Worm (Caenorhabditis elegans) whole organism, L1 larva: ENCODE measurements around the gene ephx-1.

Experiments used
- ceh-88 ChIP-seq: fragments of 200-800 bp; sonication (Bioruptor generic); IDR thresholded peaks from 2 replicates; pipeline ENCODE4 v1.3.6; 2022; ENCODE audit warnings: missing genetic modification characterization, missing compliant biosample characterization
- fkh-10 ChIP-seq: sonication (generic microtip); optimal IDR thresholded peaks from 2 replicates; lab custom pipeline; 2017; ENCODE audit warnings: missing biosample characterization, missing genetic modification reagents, missing genetic modification characterization
- lin-13 ChIP-seq: fragments of 150-350 bp; optimal IDR thresholded peaks from 2 replicates; lab custom pipeline; 2014; ENCODE audit warnings: missing biosample characterization, missing genetic modification reagents, missing genetic modification characterization
- lin-39 ChIP-seq: fragments of 150-350 bp; optimal IDR thresholded peaks from 2 replicates; lab custom pipeline; 2014; ENCODE audit warnings: missing biosample characterization, missing genetic modification reagents, missing genetic modification characterization
- mep-1 ChIP-seq: fragments of 150-350 bp; optimal IDR thresholded peaks from 2 replicates; lab custom pipeline; 2014; ENCODE audit warnings: missing biosample characterization, missing genetic modification characterization
- vab-15 ChIP-seq: sonication (generic microtip); optimal IDR thresholded peaks from 2 replicates; lab custom pipeline; 2017; ENCODE audit warnings: missing genotype, mild to moderate bottlenecking, missing genetic modification characterization, missing compliant biosample characterization
- ztf-11 ChIP-seq, 2 experiments: sonication (generic microtip); optimal IDR thresholded peaks; 2 replicates each; lab custom pipeline; 2016 to 2017; ENCODE audit warnings: missing genetic modification characterization in 2 of 2, missing biosample characterization in 1 of 2, missing compliant biosample characterization in 1 of 2

DNA sequence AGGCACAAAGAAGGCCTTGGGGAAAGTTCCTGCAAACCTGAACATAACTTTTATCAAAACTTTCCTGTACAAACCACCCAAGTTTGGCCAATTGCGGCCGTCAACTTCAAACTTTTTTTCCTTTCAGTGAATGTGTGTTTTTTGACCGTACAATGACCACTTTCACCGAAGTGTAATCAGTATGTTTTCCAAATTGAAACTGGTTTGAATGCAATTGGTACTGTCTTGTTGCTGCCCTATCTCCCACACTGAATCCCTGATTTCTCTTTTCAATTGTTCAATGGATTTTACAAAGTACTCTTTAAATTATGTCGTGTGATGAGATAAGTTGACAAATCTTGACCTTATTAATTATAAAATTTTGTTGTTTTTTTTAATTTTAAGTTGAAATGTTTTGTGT lies 4.3 kb upstream of the ephx-1 start:
- TF ChIP-seq ztf-11 (tag; optimal IDR thresholded peaks at IDR 0.05; lab: Kevin White, UChicago) (no peak), vab-15 (tag; lab: Kevin White, UChicago) (no peak), fkh-10 (GFP tag; lab: Kevin White, UChicago) (no peak), lin-39 (tag; lab: Kevin White, UChicago) (no peak), ceh-88 (GFP tag; lab: Robert Waterston, UW) (no peak), lin-13 (GFP tag; lab: Kevin White, UChicago) (no peak), mep-1 (tag; lab: Kevin White, UChicago) (no peak)
